Worm (Caenorhabditis elegans) whole organism, L3 larva: ENCODE data around the gene F13H10.1.

Experiments used
- aly-2 ChIP-seq: fragments of 150-350 bp; optimal IDR thresholded peaks from 2 replicates; lab custom pipeline; 2014; ENCODE audit warnings: missing biosample characterization, missing genetic modification characterization
- fos-1 ChIP-seq: fragments of 150-350 bp; optimal IDR thresholded peaks from 2 replicates; lab custom pipeline; 2014; ENCODE audit warnings: missing biosample characterization, missing genetic modification characterization
- hmg-11 ChIP-seq: sonication (generic microtip); optimal IDR thresholded peaks from 2 replicates; lab custom pipeline; 2016; ENCODE audit warnings: missing genetic modification characterization, missing compliant biosample characterization
- lin-39 ChIP-seq: fragments of 150-350 bp; optimal IDR thresholded peaks from 2 replicates; lab custom pipeline; 2018; ENCODE audit warnings: missing biosample characterization, missing genetic modification reagents, missing genetic modification characterization
- nhr-237 ChIP-seq: fragments of 150-350 bp; optimal IDR thresholded peaks from 2 replicates; lab custom pipeline; 2014; ENCODE audit warnings: missing biosample characterization, missing genetic modification characterization
- pha-4 ChIP-seq: fragments of 150-350 bp; optimal IDR thresholded peaks from 2 replicates; lab custom pipeline; 2014; ENCODE audit warnings: missing biosample characterization, missing genetic modification reagents, missing genetic modification characterization
- pqm-1 ChIP-seq: fragments of 150-350 bp; optimal IDR thresholded peaks from 2 replicates; lab custom pipeline; 2017; ENCODE audit warnings: missing biosample characterization, missing genetic modification characterization, inconsistent platforms
- snpc-4 ChIP-seq: fragments of 150-350 bp; optimal IDR thresholded peaks from 2 replicates; lab custom pipeline; 2014; ENCODE audit warnings: missing biosample characterization, missing genetic modification characterization
- tbx-2 ChIP-seq: sonication (generic microtip); optimal IDR thresholded peaks from 2 replicates; lab custom pipeline; 2016; ENCODE audit warnings: mild to moderate bottlenecking, missing genetic modification characterization, missing compliant biosample characterization

ce11 chrIV:11049806-11050205 lies 45.4 kb downstream of the F13H10.1 start, which contains the start of gene F36H1.3:
- no peak for TF ChIP-seq tbx-2 (tag; lab: Kevin White, UChicago)
- TF ChIP-seq snpc-4 (tag; lab: Kevin White, UChicago), result no peak
- TF ChIP-seq aly-2 (tag; lab: Kevin White, UChicago), result no peak
- no peak for TF ChIP-seq hmg-11 (tag; lab: Kevin White, UChicago)
- no peak for TF ChIP-seq pha-4 (tag; lab: Kevin White, UChicago)
- TF ChIP-seq nhr-237 (tag; lab: Kevin White, UChicago), result no peak
- no peak for TF ChIP-seq fos-1 (tag; lab: Kevin White, UChicago)
- TF ChIP-seq pqm-1, result no peak
- TF ChIP-seq lin-39 (tag; lab: Kevin White, UChicago), result no peak
